Fruit fly (Drosophila melanogaster): ENCODE data around the gene CG12003.

dm6 chr3L:1575731-1576376, 10.7 kb downstream of the CG12003 start:
- TF ChIP-seq Myc (optimal IDR thresholded peaks at IDR 0.05) (no peak), h (optimal IDR thresholded peaks at IDR 0.05) (no peak), insv (optimal IDR thresholded peaks at IDR 0.05) (no peak)

All from Kc167 (cell line).